Fruit fly (Drosophila melanogaster) whole organism, wandering third instar larva: ENCODE measurements around the gene TfAP-2.

Source experiments
- CrebA ChIP-seq: fragments of 200-800 bp; sonication (Bioruptor generic); optimal IDR thresholded peaks from 2 replicates; lab custom pipeline; 2016; ENCODE audit warnings: missing biosample characterization, mild to moderate bottlenecking, missing genetic modification characterization, borderline replicate concordance
- HLH106 ChIP-seq: fragments of 200-800 bp; optimal IDR thresholded peaks from 3 replicates; lab custom pipeline; 2019; ENCODE audit warnings: missing biosample characterization, mild to moderate bottlenecking, missing genetic modification characterization, moderate library complexity
- Hr78 ChIP-seq: fragments of >200 bp; optimal IDR thresholded peaks from 2 replicates; lab custom pipeline; 2017; ENCODE audit warnings: missing biosample characterization, missing genetic modification characterization
- Jra ChIP-seq: sonication (Bioruptor generic); optimal IDR thresholded peaks from 2 replicates; lab custom pipeline; 2016; ENCODE audit warnings: missing biosample characterization, missing genetic modification characterization
- Rel ChIP-seq, 2 experiments: fragments of 200-800 bp; sonication (Bioruptor generic) in 1 of 2; optimal IDR thresholded peaks; 2 replicates in 1 of 2; 3 replicates in 1 of 2; lab custom pipeline; 2016 to 2019; ENCODE audit warnings: mild to moderate bottlenecking in 2 of 2, missing biosample characterization in 2 of 2, missing genetic modification characterization in 2 of 2, moderate library complexity in 1 of 2
- brk ChIP-seq: fragments of 200-800 bp; sonication (Bioruptor generic); optimal IDR thresholded peaks from 2 replicates; lab custom pipeline; 2016; ENCODE audit warnings: missing biosample characterization, mild to moderate bottlenecking, missing genetic modification characterization
- dmrt93B ChIP-seq: fragments of 200-800 bp; sonication (Bioruptor generic); optimal IDR thresholded peaks from 2 replicates; lab custom pipeline; 2018; ENCODE audit warnings: missing biosample characterization, mild to moderate bottlenecking, missing genetic modification characterization
- dsf ChIP-seq: sonication (Bioruptor generic); optimal IDR thresholded peaks from 2 replicates; lab custom pipeline; 2016; ENCODE audit warnings: missing biosample characterization, missing genetic modification characterization, borderline replicate concordance
- ey ChIP-seq: fragments of 200-800 bp; sonication (Bioruptor generic); optimal IDR thresholded peaks from 2 replicates; lab custom pipeline; 2016; ENCODE audit warnings: missing biosample characterization, missing genetic modification characterization
- foxo ChIP-seq, 2 experiments: fragments of 200-800 bp; sonication (Bioruptor generic); optimal IDR thresholded peaks; 2 replicates in 1 of 2; 3 replicates in 1 of 2; lab custom pipeline; 2016 to 2017; ENCODE audit warnings: missing biosample characterization in 2 of 2, missing genetic modification characterization in 2 of 2
- lola ChIP-seq: fragments of >200 bp; optimal IDR thresholded peaks from 2 replicates; lab custom pipeline; 2017; ENCODE audit warnings: missing biosample characterization, missing genetic modification characterization
- pan ChIP-seq: fragments of >200 bp; optimal IDR thresholded peaks from 2 replicates; lab custom pipeline; 2017
- rgr ChIP-seq: fragments of 200-800 bp; sonication (Bioruptor generic); optimal IDR thresholded peaks from 3 replicates; lab custom pipeline; 2016; ENCODE audit warnings: missing biosample characterization, mild to moderate bottlenecking, missing genetic modification characterization
- usp ChIP-seq: fragments of >200 bp; optimal IDR thresholded peaks from 2 replicates; lab custom pipeline; 2017; ENCODE audit warnings: missing biosample characterization, missing genetic modification characterization

dm6 chr3L:21574296-21574745 lies 12.3 kb upstream of the TfAP-2 start:
- no peak for TF ChIP-seq Jra (GFP tag; lab: Kevin White, UChicago)
- TF ChIP-seq foxo (GFP tag; optimal IDR thresholded peaks at IDR 0.05; lab: Kevin White, UChicago) = no peak
- no peak for TF ChIP-seq brk (GFP tag; lab: Kevin White, UChicago)
- no peak for TF ChIP-seq rgr (GFP tag; lab: Kevin White, UChicago)
- no peak for TF ChIP-seq pan (lab: Kevin White, UChicago)
- no peak for TF ChIP-seq lola (GFP tag; lab: Kevin White, UChicago)
- TF ChIP-seq Rel (GFP tag; optimal IDR thresholded peaks at IDR 0.05; lab: Kevin White, UChicago) = no peak
- no peak for TF ChIP-seq Rel (tag; optimal IDR thresholded peaks at IDR 0.05; lab: Kevin White, UChicago)
- TF ChIP-seq ey (GFP tag; lab: Kevin White, UChicago) = no peak
- no peak for TF ChIP-seq usp (GFP tag; lab: Kevin White, UChicago)
- TF ChIP-seq dsf (GFP tag; lab: Kevin White, UChicago) = no peak
- TF ChIP-seq HLH106 (tag; lab: Kevin White, UChicago) = no peak
- no peak for TF ChIP-seq CrebA (GFP tag; lab: Kevin White, UChicago)
- TF ChIP-seq dmrt93B = no peak
- no peak for TF ChIP-seq Hr78 (GFP tag; lab: Kevin White, UChicago)
